Worm (Caenorhabditis elegans): ENCODE measurements around the gene sri-20.
"Not testable (repeated sequence)": the region's sequence is repeated elsewhere in the genome, so short reads cannot be mapped to it uniquely, and the experiment has no call there.

Gene sri-20

DNA sequence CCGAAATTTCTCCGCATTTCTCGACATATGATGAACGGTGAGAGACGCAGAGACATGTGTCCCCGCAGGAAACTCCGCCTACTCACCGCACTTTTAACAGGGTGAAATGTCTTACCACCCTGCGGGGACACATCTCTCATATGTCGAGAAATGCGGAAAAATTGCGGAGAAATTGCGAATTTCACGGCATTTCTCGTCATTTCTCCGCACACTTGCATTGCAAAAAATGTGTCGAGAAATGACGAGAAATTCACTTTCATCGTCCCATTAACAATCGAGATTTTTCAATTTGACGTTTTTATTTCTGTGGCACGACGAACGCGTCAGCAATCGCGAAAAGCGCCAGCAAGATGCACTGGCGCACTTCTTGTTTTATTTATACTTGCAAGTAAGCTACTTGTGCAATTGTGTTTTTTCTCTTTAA lies 26.4 kb upstream of the sri-20 start, which contains the start of gene K07C5.13 (continued):
- TF ChIP-seq egl-18 (GFP tag; IDR thresholded peaks at IDR 0.05) (peak; percentile 82), snpc-4 (tag; optimal IDR thresholded peaks at IDR 0.05) (peak in 2 of 4 experiments; percentile 69 to 72), tlf-1 (GFP tag; optimal IDR thresholded peaks at IDR 0.05) (peak; percentile 70), sea-2 (GFP tag; IDR thresholded peaks at IDR 0.05) (peak; percentile 90), Y53G8AR.9 (GFP tag; conservative IDR thresholded peaks at IDR 0.05) (peak; percentile 95), unc-130 (GFP tag; optimal IDR thresholded peaks at IDR 0.05) (peak; percentile 43), Y79H2A.3 (GFP tag; conservative IDR thresholded peaks at IDR 0.05) (peak; percentile 86), pbrm-1 (GFP tag; IDR thresholded peaks at IDR 0.05) (peak; percentile 100), gei-17 (GFP tag; optimal IDR thresholded peaks at IDR 0.05) (peak; percentile 70), ZK185.1 (tag; optimal IDR thresholded peaks at IDR 0.05; ENCODE audit: poor library complexity, severe bottlenecking) (peak; percentile 43), D2030.7 (GFP tag; IDR thresholded peaks at IDR 0.05) (peak; percentile 95), B0336.3 (GFP tag; IDR thresholded peaks at IDR 0.05) (peak; percentile 88), rcor-1 (GFP tag; IDR thresholded peaks at IDR 0.05) (peak; percentile 91), lin-26 (GFP tag; IDR thresholded peaks at IDR 0.05) (peak; percentile 79), F39B2.1 (GFP tag; IDR thresholded peaks at IDR 0.05) (peak; percentile 100), lag-1 (GFP tag; IDR thresholded peaks at IDR 0.05) (peak; percentile 83; the same call in 1 of the 2 replicates), ztf-18 (tag; optimal IDR thresholded peaks at IDR 0.05) (peak; percentile 96), ekl-4 (GFP tag; IDR thresholded peaks at IDR 0.05) (peak; percentile 95), somi-1 (GFP tag; optimal IDR thresholded peaks at IDR 0.05) (peak; percentile 67), madf-10 (tag; optimal IDR thresholded peaks at IDR 0.05) (peak; percentile 38), Y67H2A.10 (GFP tag; conservative IDR thresholded peaks at IDR 0.05) (peak; percentile 52; the same call in 1 of the 2 replicates), ceh-100 (GFP tag; IDR thresholded peaks at IDR 0.05) (peak; percentile 67), tbp1 (GFP tag; optimal IDR thresholded peaks at IDR 0.05) (peak; percentile 73), F37B4.10 (GFP tag; IDR thresholded peaks at IDR 0.05) (peak; percentile 99), dox-1 (GFP tag; IDR thresholded peaks at IDR 0.05) (peak; percentile 99), attf-6 (GFP tag; IDR thresholded peaks at IDR 0.05) (peak; percentile 70), cebp-1 (GFP tag; IDR thresholded peaks at IDR 0.05) (peak; percentile 69), cebp-1 (tag; optimal IDR thresholded peaks at IDR 0.05) (peak; percentile 82), C17E4.6 (GFP tag; IDR thresholded peaks at IDR 0.05) (peak; percentile 87), ztf-28 (GFP tag; IDR thresholded peaks at IDR 0.05) (peak; percentile 88; the same call in 1 of the 2 replicates), lin-35 (GFP tag; optimal IDR thresholded peaks at IDR 0.05) (peak in 1 of 3 experiments; percentile 57), egrh-3 (GFP tag; IDR thresholded peaks at IDR 0.05) (peak; percentile 43), lir-1 (GFP tag; conservative IDR thresholded peaks at IDR 0.05) (peak; percentile 87), attf-5 (GFP tag; optimal IDR thresholded peaks at IDR 0.05) (peak; percentile 68), B0035.1 (tag; optimal IDR thresholded peaks at IDR 0.05) (peak; percentile 67), lin-54 (GFP tag; optimal IDR thresholded peaks at IDR 0.05) (peak; percentile 64), cebp-2 (GFP tag; IDR thresholded peaks at IDR 0.05) (peak; percentile 72; the same call in 1 of the 2 replicates), Y95B8A.8 (GFP tag; IDR thresholded peaks at IDR 0.05) (peak; percentile 88), K11D2.4 (GFP tag; IDR thresholded peaks at IDR 0.05) (peak; percentile 96), F52B5.7 (tag; optimal IDR thresholded peaks at IDR 0.05) (peak; percentile 54), madf-6 (GFP tag; IDR thresholded peaks at IDR 0.05) (peak; percentile 86), ztf-26 (tag; optimal IDR thresholded peaks at IDR 0.05) (peak; percentile 91)
- not testable (repeated sequence) for TF ChIP-seq snpc-4 (GFP tag; optimal IDR thresholded peaks at IDR 0.05)
